Worm (Caenorhabditis elegans) whole organism, L4/young adult: ENCODE measurements around the gene ddn-3.

Experiments used
- W03F9.2 ChIP-seq: fragments of 150-350 bp; optimal IDR thresholded peaks from 2 replicates; lab custom pipeline; 2014; ENCODE audit warnings: missing biosample characterization, missing genetic modification characterization
- him-1 ChIP-seq: sonication (generic microtip); optimal IDR thresholded peaks from 2 replicates; lab custom pipeline; 2016; ENCODE audit warnings: missing genotype, missing genetic modification reagents, missing genetic modification characterization, missing compliant biosample characterization

DNA sequence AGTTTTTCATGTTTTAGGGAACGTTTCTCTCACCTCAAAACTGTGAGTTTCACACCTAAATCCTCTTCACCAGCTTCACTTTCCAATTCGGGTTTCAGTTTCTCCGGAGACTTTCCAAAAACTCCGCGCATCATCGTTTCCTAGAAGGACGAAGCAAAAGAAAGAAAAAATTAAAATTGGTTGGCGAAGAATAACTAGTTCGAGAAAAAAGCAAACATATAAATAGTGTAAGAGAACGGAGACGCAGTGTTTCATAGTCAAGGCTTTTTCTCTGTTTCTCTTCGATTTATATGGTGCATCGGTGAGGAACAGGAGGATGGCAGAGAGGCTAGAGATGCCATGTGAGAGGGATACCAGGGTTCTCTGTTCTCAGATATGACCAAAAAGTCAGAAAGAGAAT, 11.7 kb upstream of the ddn-3 start, which contains the start of gene F47B8.3:
- TF ChIP-seq W03F9.2 (tag; lab: Kevin White, UChicago) (no peak), him-1 (tag; lab: Kevin White, UChicago) (no peak)
